Fruit fly (Drosophila melanogaster): ENCODE measurements around the gene Ccp84Af.
A peak's percentile ranks its signal among the peaks of the same experiment; 100 is the strongest.

The Ccp84Af gene

dm6 chr3R:6667245-6667644 is 22.8 kb downstream of the Ccp84Af start (continued):
- TF ChIP-seq CG11456 (GFP tag; IDR thresholded peaks at IDR 0.05) (no peak), CG12219 (GFP tag; optimal IDR thresholded peaks at IDR 0.05) (peak; percentile 53), CG4424 (GFP tag; optimal IDR thresholded peaks at IDR 0.05) (peak; percentile 28), CG31441 (GFP tag; IDR thresholded peaks at IDR 0.05) (peak; percentile 31; the same call in 1 of the 2 replicates), CG13894 (tag; optimal IDR thresholded peaks at IDR 0.05) (no peak), Stat92E (GFP tag; optimal IDR thresholded peaks at IDR 0.05) (peak in 1 of 3 experiments; percentile 2), Blimp-1 (GFP tag; optimal IDR thresholded peaks at IDR 0.05) (peak; percentile 43), caup (GFP tag; optimal IDR thresholded peaks at IDR 0.05; ENCODE audit: severe bottlenecking) (peak; percentile 25), insv (GFP tag; optimal IDR thresholded peaks at IDR 0.05) (peak in 1 of 2 experiments; percentile 4), CG1024 (GFP tag; IDR thresholded peaks at IDR 0.05) (no peak), Drgx (GFP tag; IDR thresholded peaks at IDR 0.05) (no peak), CG2202 (tag; optimal IDR thresholded peaks at IDR 0.05) (peak; percentile 88), cas (GFP tag; IDR thresholded peaks at IDR 0.05) (no peak), ro (GFP tag; IDR thresholded peaks at IDR 0.05) (no peak), CG8089 (GFP tag; optimal IDR thresholded peaks at IDR 0.05) (peak; percentile 49), CG13424 (tag; optimal IDR thresholded peaks at IDR 0.05) (peak; percentile 19), tll (GFP tag; optimal IDR thresholded peaks at IDR 0.05) (peak in 1 of 2 experiments; percentile 86), phol (tag; optimal IDR thresholded peaks at IDR 0.05) (peak; percentile 1), CG17829 (tag; optimal IDR thresholded peaks at IDR 0.05) (peak; percentile 13), Side (GFP tag; optimal IDR thresholded peaks at IDR 0.05) (peak; percentile 33), HLHmδ (GFP tag; optimal IDR thresholded peaks at IDR 0.05) (peak; percentile 25), Gug (GFP tag; IDR thresholded peaks at IDR 0.05) (no peak), chif (GFP tag; optimal IDR thresholded peaks at IDR 0.05) (peak; percentile 26 to 55), ATbp (GFP tag; optimal IDR thresholded peaks at IDR 0.05) (peak; percentile 49), dmrt99B (tag; optimal IDR thresholded peaks at IDR 0.05) (no peak), lab (GFP tag; optimal IDR thresholded peaks at IDR 0.05) (peak; percentile 51), amos (GFP tag; IDR thresholded peaks at IDR 0.05; ENCODE audit: partially characterized antibody) (no peak), kni (GFP tag; optimal IDR thresholded peaks at IDR 0.05) (peak; percentile 7), CG12236 (GFP tag; optimal IDR thresholded peaks at IDR 0.05) (peak; percentile 68)

dm6 chr3R:6665117-6665654 is 24.9 kb downstream of the Ccp84Af start:
- TF ChIP-seq Dek (tag; optimal IDR thresholded peaks at IDR 0.05) (no peak), prd (optimal IDR thresholded peaks at IDR 0.05) (no peak), prd (GFP tag; IDR thresholded peaks at IDR 0.05) (peak; percentile 33; the same call in 1 of the 3 replicates), sr (GFP tag; IDR thresholded peaks at IDR 0.05) (no peak), CG1024 (GFP tag; IDR thresholded peaks at IDR 0.05) (no peak), sima (GFP tag; optimal IDR thresholded peaks at IDR 0.05) (no peak), CG13296 (GFP tag; optimal IDR thresholded peaks at IDR 0.05) (no peak), Lhr (GFP tag; optimal IDR thresholded peaks at IDR 0.05) (peak; percentile 49), Hey (tag; optimal IDR thresholded peaks at IDR 0.05) (peak; percentile 9), luna (GFP tag; optimal IDR thresholded peaks at IDR 0.05) (no peak), crp (GFP tag; optimal IDR thresholded peaks at IDR 0.05) (peak in 1 of 2 experiments; percentile 8), CG13624 (GFP tag; optimal IDR thresholded peaks at IDR 0.05) (no peak), Nf-YB (GFP tag; optimal IDR thresholded peaks at IDR 0.05) (no peak), CG2678 (tag; optimal IDR thresholded peaks at IDR 0.05) (no peak), ase (GFP tag; IDR thresholded peaks at IDR 0.05) (no peak), fd3F (GFP tag; optimal IDR thresholded peaks at IDR 0.05) (no peak), sim (GFP tag; IDR thresholded peaks at IDR 0.05) (peak; percentile 42; the same call in 1 of the 2 replicates), sc (optimal IDR thresholded peaks at IDR 0.05) (no peak), sc (GFP tag; optimal IDR thresholded peaks at IDR 0.05) (peak; percentile 3), HLHmδ (GFP tag; optimal IDR thresholded peaks at IDR 0.05) (peak; percentile 95), CG2116 (GFP tag; optimal IDR thresholded peaks at IDR 0.05) (no peak), Ets65A (GFP tag) (peak; percentile 42), CG10431 (GFP tag; optimal IDR thresholded peaks at IDR 0.05) (peak; percentile 26), h (optimal IDR thresholded peaks at IDR 0.05) (no peak)
